Worm (Caenorhabditis elegans): ENCODE data around the gene K08D12.8.

DNA sequence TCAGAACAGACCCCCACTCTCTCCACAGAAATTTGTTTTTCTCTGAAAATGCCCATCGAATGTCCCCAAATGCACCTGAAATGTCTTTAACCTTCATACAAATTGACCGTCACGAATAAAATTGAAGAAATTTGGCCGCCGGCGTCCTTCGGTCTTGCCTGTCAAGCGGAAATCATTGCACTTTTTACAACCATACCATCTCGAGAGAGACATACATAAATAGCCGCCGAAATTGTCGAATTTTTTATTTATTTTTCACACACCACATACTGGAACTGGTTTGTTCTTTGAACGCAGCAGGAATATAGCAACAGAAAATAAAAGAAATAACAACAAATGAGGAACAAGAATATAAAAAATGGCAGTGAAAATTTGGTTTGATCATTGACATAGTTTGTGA is 10.3 kb upstream of the K08D12.8 start:
- TF ChIP-seq him-1 (tag; optimal IDR thresholded peaks at IDR 0.05) (no peak), dao-5 (tag; optimal IDR thresholded peaks at IDR 0.05) (no peak), W03F9.2 (tag; optimal IDR thresholded peaks at IDR 0.05) (no peak)

Data from whole organism, L4/young adult.